Fruit fly (Drosophila melanogaster) whole organism: ENCODE data around the gene Cp7Fa.

Experiments
- CG8478 ChIP-seq: fragments of >200 bp; optimal IDR thresholded peaks from 2 replicates; lab custom pipeline; 2018; ENCODE audit warnings: inconsistent platforms
- Dll ChIP-seq: fragments of >200 bp; optimal IDR thresholded peaks from 2 replicates; lab custom pipeline; 2017
- EcR ChIP-seq, 2 experiments: fragments of >200 bp; optimal IDR thresholded peaks; 2 replicates each; lab custom pipeline; 2017; ENCODE audit warnings: missing biosample characterization in 2 of 2, missing genetic modification characterization in 2 of 2, missing genetic modification reagents in 2 of 2
- pan ChIP-seq: fragments of >200 bp; optimal IDR thresholded peaks from 2 replicates; lab custom pipeline; 2017
- psq ChIP-seq: fragments of >200 bp; optimal IDR thresholded peaks from 2 replicates; lab custom pipeline; 2017
- usp ChIP-seq: fragments of >200 bp; optimal IDR thresholded peaks from 2 replicates; lab custom pipeline; 2017; ENCODE audit warnings: missing biosample characterization, missing genetic modification characterization, mixed read lengths

Gene Cp7Fa

dm6 chrX:8490976-8491345, 20.3 kb downstream of the Cp7Fa start:
- TF ChIP-seq CG8478 (lab: Kevin White, UChicago) (no peak), EcR (GFP tag; optimal IDR thresholded peaks at IDR 0.05; lab: Kevin White, UChicago) (no peak), psq (lab: Kevin White, UChicago) (no peak), usp (no peak), Dll (lab: Kevin White, UChicago) (no peak), pan (lab: Kevin White, UChicago) (no peak)

DNA sequence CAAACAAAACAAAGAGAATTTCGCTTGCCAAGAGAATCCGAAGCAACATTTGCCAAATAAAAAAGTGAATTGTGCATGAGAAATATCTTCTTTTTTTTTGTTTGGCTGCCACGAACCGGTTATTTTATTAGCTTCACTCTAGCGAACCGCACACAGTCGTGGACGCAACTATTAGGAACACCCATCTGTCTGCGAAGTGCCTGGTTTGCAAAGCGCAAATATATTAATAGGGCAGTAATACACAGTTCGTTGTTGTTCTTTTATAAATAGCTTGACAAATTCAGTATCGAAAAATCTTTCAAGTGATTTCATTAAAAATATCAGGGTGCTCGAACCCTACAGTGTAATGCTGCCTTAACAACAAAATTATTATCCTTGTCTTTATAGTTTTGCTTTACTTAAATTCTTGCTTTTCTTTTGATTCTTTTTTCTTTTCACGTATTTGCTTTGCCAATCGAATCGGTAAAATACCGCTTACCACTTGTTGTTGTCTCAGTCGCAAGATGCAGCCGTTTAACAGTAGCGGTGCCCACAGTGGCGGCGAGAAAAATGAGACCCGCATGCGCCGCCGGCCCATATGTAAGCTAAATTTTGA, 20.9 kb downstream of the Cp7Fa start:
- TF ChIP-seq pan (lab: Kevin White, UChicago), result no peak
- no peak for TF ChIP-seq Dll (lab: Kevin White, UChicago)
- TF ChIP-seq CG8478 (lab: Kevin White, UChicago), result no peak

- no peak for TF ChIP-seq CG8478 (lab: Kevin White, UChicago)
- no peak for TF ChIP-seq usp
- TF ChIP-seq psq (lab: Kevin White, UChicago), result no peak
- TF ChIP-seq Dll (lab: Kevin White, UChicago), result no peak
- TF ChIP-seq pan (lab: Kevin White, UChicago), result no peak
- TF ChIP-seq EcR (GFP tag; optimal IDR thresholded peaks at IDR 0.05; lab: Kevin White, UChicago), result no peak
These were observed 22.2 kb downstream of the Cp7Fa start for dm6 chrX:8492849-8493248.

DNA sequence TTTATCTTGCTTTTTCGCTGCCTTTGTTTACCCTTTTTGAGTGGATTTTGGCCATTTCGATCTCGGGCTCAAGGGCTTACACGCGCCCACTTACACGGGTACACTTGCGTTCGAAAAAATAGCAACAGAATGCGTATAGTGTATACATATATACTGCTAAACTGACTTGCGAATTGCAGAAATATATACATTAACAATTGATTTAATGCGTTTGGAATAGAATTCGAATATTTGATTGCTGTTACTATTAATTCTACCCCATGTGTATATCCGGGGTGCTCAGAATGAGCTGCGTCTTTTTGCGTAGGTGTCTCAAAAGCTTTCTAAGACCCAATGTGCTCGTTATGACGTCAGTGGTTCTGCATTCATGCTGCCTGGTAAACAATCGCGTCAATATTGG, 22.8 kb downstream of the Cp7Fa start:
- TF ChIP-seq EcR (GFP tag; optimal IDR thresholded peaks at IDR 0.05; lab: Kevin White, UChicago) (no peak), Dll (lab: Kevin White, UChicago) (no peak), pan (lab: Kevin White, UChicago) (no peak), usp (no peak), CG8478 (lab: Kevin White, UChicago) (no peak), psq (lab: Kevin White, UChicago) (no peak)

- no peak for TF ChIP-seq psq (lab: Kevin White, UChicago)
- TF ChIP-seq EcR (GFP tag; optimal IDR thresholded peaks at IDR 0.05; lab: Kevin White, UChicago), result no peak
- no peak for TF ChIP-seq pan (lab: Kevin White, UChicago)
- no peak for TF ChIP-seq Dll (lab: Kevin White, UChicago)
- no peak for TF ChIP-seq CG8478 (lab: Kevin White, UChicago)
- no peak for TF ChIP-seq usp
These were observed 25.7 kb downstream of the Cp7Fa start for dm6 chrX:8496362-8496761.

- no peak for TF ChIP-seq CG8478 (lab: Kevin White, UChicago)
- no peak for TF ChIP-seq pan (lab: Kevin White, UChicago)
- TF ChIP-seq EcR (GFP tag; optimal IDR thresholded peaks at IDR 0.05; lab: Kevin White, UChicago), result no peak
- no peak for TF ChIP-seq Dll (lab: Kevin White, UChicago)
- TF ChIP-seq usp, result no peak
- no peak for TF ChIP-seq psq (lab: Kevin White, UChicago)
These were observed 27.0 kb downstream of the Cp7Fa start for dm6 chrX:8497604-8498232.

dm6 chrX:8499151-8499550, 28.5 kb downstream of the Cp7Fa start:
- TF ChIP-seq Dll (lab: Kevin White, UChicago) (no peak), pan (lab: Kevin White, UChicago) (no peak), CG8478 (lab: Kevin White, UChicago) (no peak), EcR (GFP tag; optimal IDR thresholded peaks at IDR 0.05; lab: Kevin White, UChicago) (no peak), usp (no peak), psq (lab: Kevin White, UChicago) (no peak)

DNA sequence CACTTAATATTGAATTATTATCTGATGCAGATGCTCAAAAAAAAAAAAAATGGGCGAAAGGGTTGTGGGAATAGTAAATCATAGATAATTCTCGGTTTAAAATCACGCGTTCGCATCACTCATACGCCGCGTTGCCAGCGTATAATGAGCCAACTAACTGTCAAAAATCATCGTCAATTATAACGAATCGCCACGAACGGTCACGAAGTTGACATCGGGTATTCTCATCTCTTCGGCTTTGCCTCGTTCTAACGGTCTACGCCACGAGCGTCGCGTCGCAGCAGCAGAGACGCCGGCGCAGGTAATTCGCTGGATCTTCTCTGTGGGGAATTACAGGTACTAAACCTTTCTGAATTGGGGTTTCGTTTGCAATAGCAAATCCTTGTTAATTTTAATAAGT, 30.7 kb downstream of the Cp7Fa start:
- no peak for TF ChIP-seq psq (lab: Kevin White, UChicago)
- TF ChIP-seq EcR (GFP tag; optimal IDR thresholded peaks at IDR 0.05; lab: Kevin White, UChicago), result no peak
- TF ChIP-seq usp, result no peak
- TF ChIP-seq Dll (lab: Kevin White, UChicago), result no peak
- TF ChIP-seq CG8478 (lab: Kevin White, UChicago), result no peak
- no peak for TF ChIP-seq pan (lab: Kevin White, UChicago)

DNA sequence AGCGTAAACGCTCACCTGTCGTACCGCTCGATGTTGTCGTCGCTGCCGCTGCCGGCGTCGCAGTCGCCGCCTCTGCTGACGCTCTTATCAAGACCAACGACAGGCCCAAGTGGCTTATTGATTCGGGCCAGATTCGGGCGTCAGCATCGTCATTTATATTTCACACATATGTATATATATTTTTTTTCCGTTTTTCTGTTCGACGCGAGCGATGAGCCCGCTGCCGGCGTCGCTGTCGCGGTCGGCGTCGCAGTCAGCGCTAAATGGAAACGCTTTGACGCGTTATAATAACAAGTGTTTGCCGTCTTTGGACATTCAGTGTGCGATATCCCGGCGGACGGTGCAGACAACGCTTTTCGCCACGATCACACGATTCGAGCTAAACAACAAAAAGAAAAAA, 31.4 kb downstream of the Cp7Fa start:
- TF ChIP-seq CG8478 (lab: Kevin White, UChicago) (no peak), psq (lab: Kevin White, UChicago) (no peak), usp (no peak), pan (lab: Kevin White, UChicago) (no peak), Dll (lab: Kevin White, UChicago) (no peak), EcR (GFP tag; optimal IDR thresholded peaks at IDR 0.05; lab: Kevin White, UChicago) (no peak)

dm6 chrX:8505023-8505604, 34.4 kb downstream of the Cp7Fa start:
- no peak for TF ChIP-seq psq (lab: Kevin White, UChicago)
- TF ChIP-seq usp, result no peak
- TF ChIP-seq EcR (GFP tag; optimal IDR thresholded peaks at IDR 0.05; lab: Kevin White, UChicago), result no peak
- no peak for TF ChIP-seq CG8478 (lab: Kevin White, UChicago)
- no peak for TF ChIP-seq Dll (lab: Kevin White, UChicago)
- no peak for TF ChIP-seq pan (lab: Kevin White, UChicago)

DNA sequence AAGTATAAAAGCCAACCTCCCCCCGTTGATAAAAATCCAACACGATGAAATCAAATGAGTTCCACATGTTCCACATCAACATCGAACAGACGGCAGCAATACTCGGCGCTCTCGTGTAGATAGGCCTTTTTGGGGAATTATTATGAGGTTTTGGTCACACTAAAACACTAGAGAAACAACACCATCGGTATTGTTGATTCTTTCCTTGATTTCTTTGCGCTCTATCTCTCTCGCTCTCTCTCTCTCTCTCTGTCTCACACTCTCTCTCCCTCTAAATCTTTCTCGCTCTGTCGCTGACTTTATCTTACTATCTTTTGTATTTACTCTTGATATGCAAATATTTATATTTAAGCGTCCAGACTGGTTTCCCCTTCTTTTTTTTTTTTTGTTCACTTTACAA, 40.0 kb downstream of the Cp7Fa start:
- no peak for TF ChIP-seq CG8478 (lab: Kevin White, UChicago)
- no peak for TF ChIP-seq EcR (GFP tag; optimal IDR thresholded peaks at IDR 0.05; lab: Kevin White, UChicago)
- no peak for TF ChIP-seq psq (lab: Kevin White, UChicago)
- no peak for TF ChIP-seq Dll (lab: Kevin White, UChicago)
- no peak for TF ChIP-seq usp
- TF ChIP-seq pan (lab: Kevin White, UChicago), result no peak

- TF ChIP-seq psq (lab: Kevin White, UChicago), result no peak
- no peak for TF ChIP-seq CG8478 (lab: Kevin White, UChicago)
These were observed 41.6 kb downstream of the Cp7Fa start for dm6 chrX:8512251-8512650.
